Worm (Caenorhabditis elegans) whole organism, midembryonic: ENCODE measurements around the gene lys-1.

ENCODE experiments used
- T22C8.4 ChIP-seq: fragments of 200-800 bp; sonication (Bioruptor generic); IDR thresholded peaks from 2 replicates; pipeline ENCODE4 v1.3.6; 2022; ENCODE audit warnings: missing genetic modification characterization, missing compliant biosample characterization
- flt-1 ChIP-seq: fragments of 200-800 bp; sonication (Bioruptor generic); IDR thresholded peaks from 2 replicates; pipeline ENCODE4 v1.3.6; 2022; ENCODE audit warnings: missing genetic modification characterization, missing compliant biosample characterization
- ref-1 ChIP-seq: fragments of 200-800 bp; sonication (Bioruptor generic); conservative IDR thresholded peaks from 2 replicates; pipeline ENCODE4 v1.3.6; 2022; ENCODE audit warnings: missing genetic modification reagents, missing genetic modification characterization, missing compliant biosample characterization

DNA sequence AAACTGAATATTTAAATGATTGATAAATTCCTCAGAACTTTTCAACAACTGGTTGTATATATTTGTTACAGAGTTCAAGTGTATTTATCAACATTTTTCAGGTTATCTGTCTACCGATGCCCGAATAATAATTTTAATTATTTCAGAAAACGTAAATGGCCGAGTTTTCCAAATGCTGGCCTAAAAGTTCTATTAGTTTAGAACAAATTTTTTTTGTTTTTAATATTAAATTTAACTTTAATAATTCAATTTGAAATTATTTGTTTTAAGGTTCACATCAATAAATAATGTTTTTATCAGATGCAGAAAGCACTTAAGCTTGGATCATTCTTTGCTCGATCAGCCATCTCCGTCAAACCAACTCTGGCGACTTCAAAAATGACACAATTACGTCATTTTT lies 36.7 kb downstream of the lys-1 start, which contains the start of gene trx-2:
- TF ChIP-seq flt-1 (GFP tag; lab: Robert Waterston, UW) (no peak), T22C8.4 (GFP tag; lab: Robert Waterston, UW) (no peak), ref-1 (no peak)
